Worm (Caenorhabditis elegans): ENCODE measurements around the gene D1022.2.
A peak's percentile ranks its signal among the peaks of the same experiment; 100 is the strongest.
"Not testable (repeated sequence)": the region's sequence is repeated elsewhere in the genome, so short reads cannot be mapped to it uniquely, and the experiment has no call there.

Gene D1022.2

DNA sequence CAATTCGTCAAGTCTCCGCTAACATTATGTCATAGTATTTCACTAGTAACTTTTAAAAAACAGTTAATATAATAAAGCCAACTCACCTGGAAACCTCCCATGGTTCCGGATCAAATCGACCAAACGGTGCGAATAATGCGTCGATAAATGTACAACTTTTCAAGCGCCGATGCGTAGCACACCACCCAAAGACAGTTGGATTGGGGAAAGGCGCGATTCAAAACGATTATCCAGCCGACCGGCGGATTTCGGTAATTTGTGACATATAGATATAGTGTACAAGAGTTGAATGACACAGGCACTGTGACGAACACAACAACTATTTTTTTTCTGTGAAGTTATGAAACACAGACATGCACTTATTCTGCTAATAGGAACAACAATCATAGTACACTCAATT is 25.1 kb upstream of the D1022.2 start, which contains the start of gene kcc-3:
Gene kcc-3 (minus strand): TSS at position 101 of the 400 bp plus-strand sequence.
- TF ChIP-seq zip-4 (GFP tag; optimal IDR thresholded peaks at IDR 0.05) (no peak), nhr-85 (tag) (no peak), nhr-84 (tag; optimal IDR thresholded peaks at IDR 0.05) (no peak), mep-1 (tag; optimal IDR thresholded peaks at IDR 0.05) (no peak), ets-5 (GFP tag; IDR thresholded peaks at IDR 0.05) (no peak), isw-1 (GFP tag; IDR thresholded peaks at IDR 0.05) (no peak), ceh-82 (tag; optimal IDR thresholded peaks at IDR 0.05) (no peak), nhr-47 (tag; optimal IDR thresholded peaks at IDR 0.05) (no peak)

DNA sequence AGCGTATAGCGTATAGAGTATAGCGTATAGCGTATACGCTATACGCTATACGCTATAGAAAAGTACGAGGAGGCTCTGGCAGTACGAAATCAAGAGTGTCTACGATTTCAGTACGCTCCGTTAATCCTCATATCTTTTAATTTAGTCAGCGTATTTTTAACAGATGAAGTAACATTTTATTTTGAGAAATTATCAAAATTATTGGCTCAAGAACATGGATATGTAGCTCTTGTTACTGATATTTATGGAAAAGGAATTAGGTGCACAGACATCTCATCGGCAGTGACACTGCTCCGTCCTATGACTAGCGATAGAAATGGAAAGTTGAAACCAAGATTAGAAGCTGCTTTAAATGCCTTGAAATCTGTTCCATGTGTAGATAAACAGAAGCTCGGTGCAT is 24.3 kb upstream of the D1022.2 start, which contains the start of gene K02A2.1:
Gene K02A2.1 (plus strand): TSS at position 301 of the 400 bp plus-strand sequence.
- TF ChIP-seq sup-37 (GFP tag; optimal IDR thresholded peaks at IDR 0.05); egl-27 (tag; optimal IDR thresholded peaks at IDR 0.05); C34B4.2 (tag; optimal IDR thresholded peaks at IDR 0.05): not testable (repeated sequence)

DNA sequence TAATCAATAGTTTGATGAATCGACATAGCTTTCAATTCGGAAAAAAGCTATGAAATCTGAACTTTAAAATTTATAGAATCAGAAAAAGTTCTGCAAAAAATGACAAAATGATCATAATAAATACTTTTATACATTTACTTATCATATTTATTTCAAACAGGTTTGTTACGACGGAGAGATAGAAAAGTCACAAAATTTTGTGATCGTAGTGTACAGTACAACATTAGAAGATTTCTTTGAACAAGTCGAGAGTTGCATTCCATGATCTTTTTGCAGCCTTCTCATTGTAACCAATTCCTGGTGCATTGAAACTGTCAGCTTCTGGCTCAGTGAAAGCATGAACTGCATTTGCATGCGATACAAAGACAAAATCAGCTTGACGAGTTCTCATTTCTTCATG is 3.1 kb upstream of the D1022.2 start, which contains the start of gene D1022.3:
Gene D1022.3 (minus strand): TSS at position 101 of the 400 bp plus-strand sequence.
- no peak for TF ChIP-seq egl-27 (tag; optimal IDR thresholded peaks at IDR 0.05)
- no peak for TF ChIP-seq nhr-84 (tag; optimal IDR thresholded peaks at IDR 0.05)
- TF ChIP-seq rnt-1 (tag; optimal IDR thresholded peaks at IDR 0.05): no peak
- TF ChIP-seq unc-130 (tag; optimal IDR thresholded peaks at IDR 0.05): no peak
- TF ChIP-seq egl-13 (tag; optimal IDR thresholded peaks at IDR 0.05): no peak
- no peak for TF ChIP-seq nhr-47 (tag; optimal IDR thresholded peaks at IDR 0.05)
- TF ChIP-seq mef-2 (tag; optimal IDR thresholded peaks at IDR 0.05): no peak
- TF ChIP-seq fos-1 (tag; optimal IDR thresholded peaks at IDR 0.05): no peak
- no peak for TF ChIP-seq ceh-90 (tag; optimal IDR thresholded peaks at IDR 0.05)

DNA sequence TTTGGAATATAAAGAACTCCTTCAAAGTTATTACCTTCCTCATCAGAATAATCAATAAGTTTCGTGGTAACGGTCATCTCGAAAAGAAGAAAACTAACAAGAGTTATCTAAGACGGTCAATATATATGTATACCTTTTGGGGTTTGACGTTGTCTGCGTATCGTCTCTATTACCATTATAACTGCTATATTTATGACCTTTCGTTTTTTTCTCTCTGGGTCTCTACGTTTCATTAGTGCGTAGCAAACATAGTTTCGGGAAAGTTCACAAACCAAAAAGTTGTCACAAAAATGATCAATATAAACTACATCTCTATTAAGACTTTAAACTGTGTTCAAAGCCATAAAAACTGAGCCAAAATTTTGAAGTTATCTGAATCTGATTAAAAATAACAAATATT is 2.1 kb upstream of the D1022.2 start, which contains the start of gene D1022.4:
Gene D1022.4 (minus strand): TSS at position 83 of the 400 bp plus-strand sequence.
- TF ChIP-seq lsy-2 (tag; optimal IDR thresholded peaks at IDR 0.05) (peak in 1 of 2 experiments; percentile 20), blmp-1 (tag; optimal IDR thresholded peaks at IDR 0.05) (peak; percentile 78), efl-1 (optimal IDR thresholded peaks at IDR 0.05) (no peak), efl-1 (GFP tag; optimal IDR thresholded peaks at IDR 0.05 in 1 of 2) (peak in 1 of 2 experiments; percentile 3), dpl-1 (GFP tag; optimal IDR thresholded peaks at IDR 0.05) (no peak), lin-35 (GFP tag; optimal IDR thresholded peaks at IDR 0.05) (peak in 1 of 2 experiments; percentile 49), elt-3 (tag; optimal IDR thresholded peaks at IDR 0.05) (peak in 2 of 6 experiments; percentile 10 to 13), nhr-20 (tag; optimal IDR thresholded peaks at IDR 0.05) (peak; percentile 33), lin-14 (GFP tag; optimal IDR thresholded peaks at IDR 0.05) (peak; percentile 47), dsc-1 (tag; optimal IDR thresholded peaks at IDR 0.05) (no peak), ets-5 (GFP tag; IDR thresholded peaks at IDR 0.05) (no peak), nhr-237 (tag; optimal IDR thresholded peaks at IDR 0.05) (no peak), nhr-85 (tag) (peak; percentile 60)

DNA sequence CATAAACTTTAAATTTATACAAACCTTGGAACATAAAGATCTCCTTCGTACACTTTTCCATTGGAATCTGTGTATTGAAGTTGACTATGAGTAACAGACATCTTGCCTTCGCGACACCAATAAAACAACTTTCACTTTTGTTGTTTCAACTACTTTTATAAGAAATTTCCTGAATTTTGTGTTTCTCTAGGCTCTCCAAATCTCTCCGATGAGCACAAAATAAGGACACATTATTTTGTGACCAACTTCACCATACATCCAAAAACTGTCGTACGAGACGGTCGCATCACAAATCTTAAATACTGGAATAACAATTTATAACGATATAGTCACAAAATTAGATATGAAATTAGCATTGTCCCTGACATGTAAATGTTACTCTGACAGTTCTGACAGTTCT is 599 bp upstream of the D1022.2 start, which contains the start of gene D1022.5:
Gene D1022.5 (minus strand): TSS at position 101 of the 400 bp plus-strand sequence.
- no peak for TF ChIP-seq rnt-1 (tag; optimal IDR thresholded peaks at IDR 0.05)
- peak; percentile 0 for TF ChIP-seq nhr-85 (tag)
- no peak for TF ChIP-seq aha-1 (tag; optimal IDR thresholded peaks at IDR 0.05)

DNA sequence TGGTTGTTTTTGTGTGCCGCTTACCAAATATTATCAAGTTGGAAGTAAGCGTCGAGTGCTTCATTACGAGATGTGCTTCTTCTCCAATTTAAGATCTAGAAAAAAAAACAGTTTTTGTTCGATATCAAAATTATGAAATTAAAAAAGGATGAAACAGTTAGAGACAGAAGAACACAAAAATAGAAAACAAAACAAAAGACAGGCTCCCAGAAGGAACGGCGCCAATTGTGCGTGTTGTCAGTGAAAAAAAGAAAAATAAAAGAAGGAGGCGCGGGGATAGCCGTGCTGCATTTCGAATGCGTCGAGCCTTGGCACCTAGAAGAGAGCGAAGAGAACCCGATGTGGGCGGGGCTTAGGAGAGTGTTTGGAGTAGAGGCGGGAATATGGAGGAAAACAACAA is 6.2 kb downstream of the D1022.2 start, which contains the start of gene sro-1:
Gene sro-1 (minus strand): TSS at position 101 of the 400 bp plus-strand sequence.
- TF ChIP-seq jun-1 (tag; optimal IDR thresholded peaks at IDR 0.05) (no peak), hlh-17 (GFP tag; optimal IDR thresholded peaks at IDR 0.05; ENCODE audit: borderline replicate concordance) (no peak), nhr-19 (GFP tag; conservative IDR thresholded peaks at IDR 0.05) (no peak), unc-98 (GFP tag; IDR thresholded peaks at IDR 0.05) (no peak), efl-3 (GFP tag; optimal IDR thresholded peaks at IDR 0.05) (no peak), Y116A8C.19 (tag; optimal IDR thresholded peaks at IDR 0.05; ENCODE audit: borderline replicate concordance) (no peak), ceh-63 (GFP tag; optimal IDR thresholded peaks at IDR 0.05) (no peak), lin-15B (tag; optimal IDR thresholded peaks at IDR 0.05) (no peak), nhr-85 (tag) (no peak), F16B12.6 (tag; optimal IDR thresholded peaks at IDR 0.05) (no peak), nhr-76 (tag; optimal IDR thresholded peaks at IDR 0.05) (no peak), mep-1 (tag; optimal IDR thresholded peaks at IDR 0.05) (no peak), elt-2 (tag; optimal IDR thresholded peaks at IDR 0.05) (no peak), irx-1 (tag; optimal IDR thresholded peaks at IDR 0.05) (no peak), zag-1 (tag; optimal IDR thresholded peaks at IDR 0.05) (no peak), C34B4.2 (tag; optimal IDR thresholded peaks at IDR 0.05) (no peak), unc-86 (tag; optimal IDR thresholded peaks at IDR 0.05) (no peak), zip-4 (GFP tag; optimal IDR thresholded peaks at IDR 0.05) (no peak), isw-1 (GFP tag; IDR thresholded peaks at IDR 0.05) (no peak)
